Fruit fly (Drosophila melanogaster): Measurements from ENCODE around the gene CG6470.

The CG6470 gene

DNA sequence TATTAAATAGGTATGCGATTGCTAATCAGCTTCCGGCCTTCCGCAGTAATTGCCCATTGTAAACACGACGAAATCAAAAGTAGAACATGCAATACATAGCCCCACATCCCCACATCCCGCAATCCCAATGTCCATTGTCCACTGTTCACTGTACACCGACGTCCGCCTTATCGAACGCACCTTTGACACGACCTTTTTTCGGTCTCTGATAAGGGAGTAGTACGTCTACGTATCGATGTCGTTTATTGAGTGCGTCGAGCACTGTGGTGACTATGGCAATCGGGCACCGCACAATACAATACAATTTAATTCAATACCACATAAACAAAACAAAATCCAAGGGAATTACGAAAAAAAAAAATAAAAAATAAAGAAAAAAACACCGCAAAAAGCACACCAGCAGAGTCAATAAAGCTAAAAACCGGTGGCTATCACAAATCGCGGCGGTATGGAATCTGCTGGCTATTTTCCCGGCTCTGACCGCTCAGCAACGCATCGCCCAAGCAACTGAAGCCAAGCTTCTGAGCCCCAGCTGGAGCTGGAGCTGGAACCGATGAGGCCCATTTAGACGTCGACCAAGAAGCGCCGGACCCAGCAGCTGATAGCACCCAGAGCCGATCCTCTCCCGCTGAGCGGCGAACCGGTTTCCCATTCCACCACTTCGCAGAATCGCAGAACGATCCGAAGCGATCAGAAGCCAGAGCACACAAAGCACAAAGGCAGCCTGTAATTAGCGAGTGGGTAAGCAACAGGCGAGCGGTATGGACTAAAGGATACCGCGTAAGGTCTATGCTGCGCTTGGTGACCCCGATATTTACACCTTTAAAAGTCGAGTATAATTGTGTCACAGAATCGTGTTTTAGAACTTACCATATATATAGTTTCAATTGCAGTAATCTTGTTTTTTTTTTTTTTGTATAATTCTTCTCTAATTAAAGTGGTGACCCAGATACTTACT lies 31.1 kb downstream of the CG6470 start, which contains the start of gene Hayan:
TSS of gene Hayan (minus strand) at position 512 of the 958 bp plus-strand sequence.
- TF ChIP-seq fd96Ca (GFP tag; IDR thresholded peaks at IDR 0.05) (0 out of 3 replicates have a peak, but pooled peaks have one; percentile 44), Ets98B (GFP tag; IDR thresholded peaks at IDR 0.05) (peak; percentile 46; the same call in 1 of the 2 replicates), CG12605 (GFP tag; IDR thresholded peaks at IDR 0.05) (peak; percentile 60; the same call in 1 of the 2 replicates), Pif1A (GFP tag; optimal IDR thresholded peaks at IDR 0.05) (peak; percentile 57), CG13204 (GFP tag; optimal IDR thresholded peaks at IDR 0.05) (peak; percentile 69), rn (GFP tag; IDR thresholded peaks at IDR 0.05) (no peak), Snoo (tag; optimal IDR thresholded peaks at IDR 0.05) (peak; percentile 25), EcR (GFP tag; optimal IDR thresholded peaks at IDR 0.05) (peak; percentile 30), CG15710 (tag; optimal IDR thresholded peaks at IDR 0.05) (peak; percentile 17), CG4496 (GFP tag; IDR thresholded peaks at IDR 0.05) (peak; percentile 64; the same call in 2 of the 3 replicates), D1 (tag; optimal IDR thresholded peaks at IDR 0.05) (no peak), CG8159 (tag; optimal IDR thresholded peaks at IDR 0.05) (peak; percentile 49), CG9948 (tag; optimal IDR thresholded peaks at IDR 0.05) (no peak), CG10348 (GFP tag; IDR thresholded peaks at IDR 0.05) (no peak), gl (tag; optimal IDR thresholded peaks at IDR 0.05) (peak; percentile 58), CG8301 (tag; optimal IDR thresholded peaks at IDR 0.05) (no peak), CG14655 (GFP tag; optimal IDR thresholded peaks at IDR 0.05) (peak; percentile 44), CG17806 (tag; optimal IDR thresholded peaks at IDR 0.05) (no peak), CG32121 (GFP tag; IDR thresholded peaks at IDR 0.05) (0 out of 2 replicates have a peak, but pooled peaks have one; percentile 32), CG34367 (tag; optimal IDR thresholded peaks at IDR 0.05) (peak; percentile 3), Pif1B (GFP tag; optimal IDR thresholded peaks at IDR 0.05) (peak; percentile 55)

DNA sequence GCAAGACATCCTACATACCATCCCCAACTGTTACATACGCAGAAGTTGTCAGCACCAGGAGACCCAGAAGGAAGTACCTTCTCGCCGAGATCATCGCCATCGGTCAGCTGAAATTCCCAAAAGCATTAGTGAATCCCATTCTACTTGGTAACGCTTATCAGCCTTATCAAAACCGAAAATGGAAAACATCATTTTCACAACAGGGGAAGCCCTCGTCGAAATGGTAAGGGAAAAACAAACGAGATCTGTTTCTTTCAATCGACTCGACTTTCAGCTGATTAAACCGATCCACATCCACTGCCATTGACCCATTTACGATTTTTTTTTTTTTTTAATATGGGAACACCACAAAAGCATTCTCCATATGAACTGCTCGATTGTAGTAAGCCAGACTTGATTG lies 32.1 kb downstream of the CG6470 start:
- TF ChIP-seq CG32121 (GFP tag; IDR thresholded peaks at IDR 0.05), result no peak
- TF ChIP-seq CG12605 (GFP tag; IDR thresholded peaks at IDR 0.05), result no peak
- TF ChIP-seq CG9948 (tag; optimal IDR thresholded peaks at IDR 0.05), result no peak
- TF ChIP-seq gl (tag; optimal IDR thresholded peaks at IDR 0.05), result no peak
- no peak for TF ChIP-seq Ets98B (GFP tag; IDR thresholded peaks at IDR 0.05)
- no peak for TF ChIP-seq rn (GFP tag; IDR thresholded peaks at IDR 0.05)
- no peak for TF ChIP-seq CG34367 (tag; optimal IDR thresholded peaks at IDR 0.05)
- no peak for TF ChIP-seq Pif1B (GFP tag; optimal IDR thresholded peaks at IDR 0.05)
- no peak for TF ChIP-seq CG15710 (tag; optimal IDR thresholded peaks at IDR 0.05)
- TF ChIP-seq Snoo (tag; optimal IDR thresholded peaks at IDR 0.05), result no peak
- TF ChIP-seq CG8301 (tag; optimal IDR thresholded peaks at IDR 0.05), result no peak
- no peak for TF ChIP-seq CG4496 (GFP tag; IDR thresholded peaks at IDR 0.05)
- no peak for TF ChIP-seq CG8159 (tag; optimal IDR thresholded peaks at IDR 0.05)
- no peak for TF ChIP-seq CG17806 (tag; optimal IDR thresholded peaks at IDR 0.05)
- TF ChIP-seq CG14655 (GFP tag; optimal IDR thresholded peaks at IDR 0.05), result no peak
- TF ChIP-seq Pif1A (GFP tag; optimal IDR thresholded peaks at IDR 0.05), result no peak

DNA sequence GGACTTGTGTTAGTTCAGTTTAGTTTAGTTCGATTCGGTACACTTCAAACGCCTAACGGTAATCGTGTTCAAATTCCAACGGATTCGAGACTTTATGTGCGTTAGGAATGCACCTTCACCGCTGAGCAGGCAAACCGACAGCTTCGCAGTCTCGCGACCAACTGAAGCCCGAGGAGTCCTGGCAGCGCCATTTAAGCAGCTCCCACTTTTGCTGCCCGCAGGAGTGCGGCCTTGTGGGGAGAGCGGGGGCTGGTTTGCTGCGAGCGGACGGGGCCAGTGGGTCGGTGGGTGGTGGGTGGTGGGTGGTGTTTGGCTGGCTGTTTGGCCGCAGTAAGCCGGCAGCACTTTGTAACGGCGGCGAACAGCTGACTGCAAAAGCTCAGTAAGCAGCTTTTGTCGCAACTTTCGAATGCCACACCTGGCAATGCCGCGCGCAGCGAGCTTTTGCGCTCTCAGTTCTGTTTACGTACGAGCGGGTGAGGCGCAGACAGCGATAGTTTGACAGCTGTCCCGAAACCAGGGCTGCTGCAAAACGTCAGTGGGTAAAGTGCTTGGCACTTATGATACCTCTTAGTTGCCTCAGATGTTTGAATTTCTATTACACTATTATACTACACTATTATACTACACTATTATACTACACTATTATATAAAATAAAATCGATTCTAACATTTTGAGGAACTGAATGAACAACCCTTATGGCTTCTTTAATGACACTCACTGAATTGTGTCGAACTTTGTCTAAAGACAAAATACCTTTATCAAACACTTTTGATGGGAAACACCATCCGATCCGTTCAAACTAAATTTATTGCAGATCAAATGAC lies 35.1 kb downstream of the CG6470 start, which contains the start of gene CG32547:
TSS of gene CG32547 (minus strand) at position 181 of the 828 bp plus-strand sequence.
- TF ChIP-seq CG4496 (GFP tag; IDR thresholded peaks at IDR 0.05) (peak; percentile 42; the same call in 2 of the 3 replicates), CG17806 (tag; optimal IDR thresholded peaks at IDR 0.05) (peak; percentile 32), rn (GFP tag; IDR thresholded peaks at IDR 0.05) (no peak), Pif1A (GFP tag; optimal IDR thresholded peaks at IDR 0.05) (peak; percentile 21), CG8301 (tag; optimal IDR thresholded peaks at IDR 0.05) (peak; percentile 19), CG9948 (tag; optimal IDR thresholded peaks at IDR 0.05) (no peak), Snoo (tag; optimal IDR thresholded peaks at IDR 0.05) (no peak), CG8159 (tag; optimal IDR thresholded peaks at IDR 0.05) (peak; percentile 18), CG15710 (tag; optimal IDR thresholded peaks at IDR 0.05) (no peak), CG12605 (GFP tag; IDR thresholded peaks at IDR 0.05) (no peak), Pif1B (GFP tag; optimal IDR thresholded peaks at IDR 0.05) (peak; percentile 13), CG34367 (tag; optimal IDR thresholded peaks at IDR 0.05) (no peak), fd96Ca (GFP tag; IDR thresholded peaks at IDR 0.05) (no peak), CG32121 (GFP tag; IDR thresholded peaks at IDR 0.05) (0 out of 2 replicates have a peak, but pooled peaks have one; percentile 22), CG14655 (GFP tag; optimal IDR thresholded peaks at IDR 0.05) (peak; percentile 3), Ets98B (GFP tag; IDR thresholded peaks at IDR 0.05) (peak; percentile 28; the same call in 1 of the 2 replicates)

DNA sequence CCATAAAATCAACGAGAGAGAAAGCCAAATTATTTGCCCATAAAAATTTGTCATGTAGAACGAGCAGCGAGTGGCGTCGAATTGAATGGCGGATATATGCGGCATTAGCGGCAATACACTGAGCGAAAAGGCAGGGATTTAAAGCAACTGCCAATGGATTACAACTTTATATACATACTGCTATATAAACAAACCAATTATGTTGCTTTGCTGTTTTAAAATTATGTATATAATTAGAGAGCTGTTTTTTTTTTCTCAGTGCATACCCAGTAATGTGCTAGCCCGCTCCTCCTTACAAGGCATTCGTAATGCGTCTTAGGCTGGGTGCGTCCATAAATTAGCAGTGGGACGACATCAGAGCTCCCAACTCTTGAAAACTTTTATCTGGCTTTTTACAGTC lies 46.8 kb downstream of the CG6470 start:
- TF ChIP-seq Snoo (tag; optimal IDR thresholded peaks at IDR 0.05) (no peak), rn (GFP tag; IDR thresholded peaks at IDR 0.05) (no peak), D1 (tag; optimal IDR thresholded peaks at IDR 0.05) (no peak), CG12605 (GFP tag; IDR thresholded peaks at IDR 0.05) (no peak), CG32121 (GFP tag; IDR thresholded peaks at IDR 0.05) (no peak), CG8159 (tag; optimal IDR thresholded peaks at IDR 0.05) (no peak), CG14655 (GFP tag; optimal IDR thresholded peaks at IDR 0.05) (no peak), Pif1A (GFP tag; optimal IDR thresholded peaks at IDR 0.05) (no peak), CG17806 (tag; optimal IDR thresholded peaks at IDR 0.05) (no peak), Pif1B (GFP tag; optimal IDR thresholded peaks at IDR 0.05) (no peak), CG13204 (GFP tag; optimal IDR thresholded peaks at IDR 0.05) (no peak), CG8301 (tag; optimal IDR thresholded peaks at IDR 0.05) (no peak), Ets98B (GFP tag; IDR thresholded peaks at IDR 0.05) (no peak), CG15710 (tag; optimal IDR thresholded peaks at IDR 0.05) (no peak), CG34367 (tag; optimal IDR thresholded peaks at IDR 0.05) (no peak), gl (tag; optimal IDR thresholded peaks at IDR 0.05) (no peak), CG9948 (tag; optimal IDR thresholded peaks at IDR 0.05) (no peak), CG10348 (GFP tag; IDR thresholded peaks at IDR 0.05) (no peak), EcR (GFP tag; optimal IDR thresholded peaks at IDR 0.05) (no peak)
